Worm (Caenorhabditis elegans) whole organism, young adult: Measurements from ENCODE around the gene ceh-16.

Source experiments
- efl-1 ChIP-seq: fragments of 150-350 bp; optimal IDR thresholded peaks from 2 replicates; lab custom pipeline; 2014; ENCODE audit warnings: missing biosample characterization, missing genetic modification reagents, missing genetic modification characterization
- him-1 ChIP-seq: sonication (generic microtip); optimal IDR thresholded peaks from 2 replicates; lab custom pipeline; 2016; ENCODE audit warnings: missing genotype, missing genetic modification reagents, missing genetic modification characterization, missing compliant biosample characterization
- hlh-26 ChIP-seq: fragments of 200-800 bp; sonication (Bioruptor generic); conservative IDR thresholded peaks from 2 replicates; pipeline ENCODE4 v1.3.6; 2022; ENCODE audit warnings: missing genetic modification reagents, missing genetic modification characterization, missing compliant biosample characterization
- let-607 ChIP-seq, 2 experiments: fragments of 200-800 bp in 1 of 2; sonication (Bioruptor generic) in 1 of 2; sonication (generic microtip) in 1 of 2; optimal IDR thresholded peaks; 2 replicates each; lab custom pipeline; 2016 to 2018; ENCODE audit warnings: mild to moderate bottlenecking in 2 of 2, missing compliant biosample characterization in 2 of 2, missing genetic modification characterization in 2 of 2, moderate library complexity in 2 of 2, missing genotype in 1 of 2
- madf-10 ChIP-seq: sonication (generic microtip); optimal IDR thresholded peaks from 2 replicates; lab custom pipeline; 2016; ENCODE audit warnings: mild to moderate bottlenecking, missing genetic modification characterization, missing compliant biosample characterization
- mcd-1 ChIP-seq: fragments of 200-800 bp; sonication (Bioruptor generic); IDR thresholded peaks from 2 replicates; pipeline ENCODE4 v1.3.6; 2022; ENCODE audit warnings: missing genetic modification reagents, missing genetic modification characterization, missing compliant biosample characterization
- pbrm-1 ChIP-seq: fragments of 200-800 bp; sonication (Bioruptor generic); IDR thresholded peaks from 2 replicates; pipeline ENCODE4 v1.3.6; 2022; ENCODE audit warnings: missing genetic modification reagents, missing genetic modification characterization, missing compliant biosample characterization
- snpc-1.1 ChIP-seq: sonication (generic microtip); optimal IDR thresholded peaks from 2 replicates; lab custom pipeline; 2017; ENCODE audit warnings: missing genetic modification characterization, mild to moderate bottlenecking, missing compliant biosample characterization, antibody characterized with exemption, moderate library complexity, missing genotype, missing genetic modification reagents; ENCODE audit not compliant: insufficient read depth
- snpc-4 ChIP-seq, 5 experiments: fragments of 150-350 bp in 1 of 5; sonication (generic microtip) in 4 of 5; optimal IDR thresholded peaks; 2 replicates each; lab custom pipeline; 2014 to 2018; ENCODE audit warnings: missing genetic modification characterization in 5 of 5, missing biosample characterization in 3 of 5, antibody characterized with exemption in 2 of 5, mild to moderate bottlenecking in 2 of 5, missing compliant biosample characterization in 2 of 5, missing genotype in 2 of 5, moderate library complexity in 2 of 5, missing genetic modification reagents in 1 of 5

- TF ChIP-seq madf-10 (tag; lab: Kevin White, UChicago) (no peak), pbrm-1 (GFP tag; lab: Robert Waterston, UW) (no peak), mcd-1 (GFP tag; lab: Robert Waterston, UW) (no peak), snpc-4 (GFP tag; optimal IDR thresholded peaks at IDR 0.05; lab: Kevin White, UChicago) (no peak), snpc-4 (tag; optimal IDR thresholded peaks at IDR 0.05; lab: Kevin White, UChicago) (no peak), hlh-26 (GFP tag; lab: Robert Waterston, UW) (no peak), efl-1 (GFP tag; lab: Kevin White, UChicago) (no peak), snpc-1.1 (no peak), let-607 (tag; optimal IDR thresholded peaks at IDR 0.05; lab: Kevin White, UChicago) (no peak), him-1 (tag; lab: Kevin White, UChicago) (no peak)
Measured at ce11 chrIII:8621982-8622381, 553 bp upstream of the ceh-16 start.
